Worm (Caenorhabditis elegans) whole organism, L2 larva: ENCODE results near the gene Y67D8A.2.

Experiments
- C34F6.9 ChIP-seq: fragments of 150-350 bp; optimal IDR thresholded peaks from 2 replicates; lab custom pipeline; 2014; ENCODE audit warnings: missing biosample characterization, missing genetic modification characterization
- F13H6.1 ChIP-seq: sonication (generic microtip); optimal IDR thresholded peaks from 2 replicates; lab custom pipeline; 2016; ENCODE audit warnings: missing genetic modification characterization, missing compliant biosample characterization
- R02D3.7 ChIP-seq: fragments of 150-350 bp; optimal IDR thresholded peaks from 2 replicates; lab custom pipeline; 2014; ENCODE audit warnings: missing biosample characterization, missing genetic modification characterization
- Y55F3AM.14 ChIP-seq: fragments of 200-800 bp; sonication (Bioruptor generic); optimal IDR thresholded peaks from 2 replicates; lab custom pipeline; 2018; ENCODE audit warnings: mild to moderate bottlenecking, missing genetic modification characterization, missing compliant biosample characterization
- ZK546.5 ChIP-seq: sonication (generic microtip); optimal IDR thresholded peaks from 2 replicates; lab custom pipeline; 2017; ENCODE audit warnings: missing biosample characterization, missing genetic modification characterization
- alr-1 ChIP-seq: fragments of 150-350 bp; optimal IDR thresholded peaks from 2 replicates; lab custom pipeline; 2014; ENCODE audit warnings: missing biosample characterization, missing genetic modification characterization
- aly-2 ChIP-seq: fragments of 150-350 bp; optimal IDR thresholded peaks from 2 replicates; lab custom pipeline; 2014; ENCODE audit warnings: missing biosample characterization, missing genetic modification characterization
- ama-1 ChIP-seq: fragments of 150-350 bp; optimal IDR thresholded peaks from 2 replicates; lab custom pipeline; 2018; ENCODE audit warnings: inconsistent platforms
- blmp-1 ChIP-seq: sonication (generic microtip); optimal IDR thresholded peaks from 2 replicates; lab custom pipeline; 2017; ENCODE audit warnings: missing genetic modification characterization, mild to moderate bottlenecking, missing compliant biosample characterization, antibody characterized with exemption, moderate library complexity; ENCODE audit not compliant: insufficient read depth
- ceh-16 ChIP-seq: fragments of 150-350 bp; optimal IDR thresholded peaks from 2 replicates; lab custom pipeline; 2014; ENCODE audit warnings: missing biosample characterization, missing genetic modification characterization
- ceh-82 ChIP-seq: fragments of 150-350 bp; optimal IDR thresholded peaks from 2 replicates; lab custom pipeline; 2014; ENCODE audit warnings: missing biosample characterization, missing genetic modification characterization
- crh-2 ChIP-seq: sonication (generic microtip); optimal IDR thresholded peaks from 2 replicates; lab custom pipeline; 2017; ENCODE audit warnings: missing biosample characterization, missing genetic modification characterization
- elt-1 ChIP-seq: fragments of 150-350 bp; optimal IDR thresholded peaks from 2 replicates; lab custom pipeline; 2014; ENCODE audit warnings: missing biosample characterization, missing genetic modification characterization
- elt-3 ChIP-seq: sonication (generic microtip); optimal IDR thresholded peaks from 2 replicates; lab custom pipeline; 2017; ENCODE audit warnings: missing biosample characterization, missing genetic modification characterization
- gmeb-1 ChIP-seq: fragments of 150-350 bp; optimal IDR thresholded peaks from 2 replicates; lab custom pipeline; 2014; ENCODE audit warnings: missing biosample characterization, missing genetic modification characterization
- lin-11 ChIP-seq: fragments of 150-350 bp; sonication (generic microtip); optimal IDR thresholded peaks from 2 replicates; lab custom pipeline; 2014; ENCODE audit warnings: missing biosample characterization, missing genetic modification characterization, inconsistent platforms, mixed read lengths
- lin-13 ChIP-seq: fragments of 150-350 bp; optimal IDR thresholded peaks from 2 replicates; lab custom pipeline; 2014; ENCODE audit warnings: missing biosample characterization, missing genetic modification reagents, missing genetic modification characterization
- lin-39 ChIP-seq: fragments of 150-350 bp; optimal IDR thresholded peaks from 2 replicates; lab custom pipeline; 2014; ENCODE audit warnings: missing biosample characterization, missing genetic modification reagents, missing genetic modification characterization
- lsy-2 ChIP-seq, 2 experiments: fragments of 150-350 bp in 1 of 2; sonication (generic microtip) in 1 of 2; optimal IDR thresholded peaks; 2 replicates each; lab custom pipeline; 2014 to 2017; ENCODE audit warnings: missing biosample characterization in 2 of 2, missing genetic modification characterization in 2 of 2
- mab-5 ChIP-seq: fragments of 150-350 bp; optimal IDR thresholded peaks from 2 replicates; lab custom pipeline; 2014; ENCODE audit warnings: missing biosample characterization, missing genetic modification characterization
- mdl-1 ChIP-seq, 2 experiments: fragments of 150-350 bp in 1 of 2; sonication (generic microtip) in 1 of 2; optimal IDR thresholded peaks; 2 replicates each; lab custom pipeline; 2017; ENCODE audit warnings: missing biosample characterization in 2 of 2, missing genetic modification characterization in 2 of 2
- nhr-10 ChIP-seq: sonication (generic microtip); optimal IDR thresholded peaks from 2 replicates; lab custom pipeline; 2017; ENCODE audit warnings: missing biosample characterization, missing genetic modification characterization
- nhr-11 ChIP-seq: fragments of 150-350 bp; optimal IDR thresholded peaks from 2 replicates; lab custom pipeline; 2014; ENCODE audit warnings: missing biosample characterization, missing genetic modification characterization
- nhr-12 ChIP-seq: fragments of 150-350 bp; optimal IDR thresholded peaks from 2 replicates; lab custom pipeline; 2014; ENCODE audit warnings: missing biosample characterization, missing genetic modification characterization
- nhr-129 ChIP-seq: fragments of 150-350 bp; optimal IDR thresholded peaks from 2 replicates; lab custom pipeline; 2014; ENCODE audit warnings: missing biosample characterization, missing genetic modification characterization
- nhr-21 ChIP-seq: fragments of 150-350 bp; optimal IDR thresholded peaks from 2 replicates; lab custom pipeline; 2014; ENCODE audit warnings: missing biosample characterization, missing genetic modification characterization
- nhr-23 ChIP-seq: fragments of 150-350 bp; optimal IDR thresholded peaks from 2 replicates; lab custom pipeline; 2014; ENCODE audit warnings: missing biosample characterization, missing genetic modification reagents, missing genetic modification characterization
- nhr-237 ChIP-seq: fragments of 150-350 bp; optimal IDR thresholded peaks from 2 replicates; lab custom pipeline; 2014; ENCODE audit warnings: missing biosample characterization, missing genetic modification characterization
- nhr-25 ChIP-seq: fragments of 150-350 bp; sonication (generic microtip); optimal IDR thresholded peaks from 3 replicates; lab custom pipeline; 2014; ENCODE audit warnings: missing biosample characterization, missing genetic modification characterization
- nhr-6 ChIP-seq: fragments of 150-350 bp; optimal IDR thresholded peaks from 2 replicates; lab custom pipeline; 2014; ENCODE audit warnings: missing biosample characterization, missing genetic modification characterization
- peb-1 ChIP-seq: fragments of 150-350 bp; optimal IDR thresholded peaks from 2 replicates; lab custom pipeline; 2014; ENCODE audit warnings: missing biosample characterization, missing genetic modification characterization
- sem-4 ChIP-seq: fragments of 150-350 bp; optimal IDR thresholded peaks from 2 replicates; lab custom pipeline; 2014; ENCODE audit warnings: missing biosample characterization, missing genetic modification reagents, missing genetic modification characterization
- skn-1 ChIP-seq: sonication (generic microtip); optimal IDR thresholded peaks from 2 replicates; lab custom pipeline; 2017; ENCODE audit warnings: missing biosample characterization, missing genetic modification characterization
- sma-3 ChIP-seq: sonication (generic microtip); optimal IDR thresholded peaks from 2 replicates; lab custom pipeline; 2016; ENCODE audit warnings: missing genetic modification reagents, missing genetic modification characterization, missing compliant biosample characterization
- sma-9 ChIP-seq, 2 experiments: fragments of 150-350 bp in 1 of 2; sonication (generic microtip) in 1 of 2; optimal IDR thresholded peaks; 2 replicates each; lab custom pipeline; 2014 to 2016; ENCODE audit warnings: missing genetic modification characterization in 2 of 2, mild to moderate bottlenecking in 1 of 2, missing biosample characterization in 1 of 2, missing compliant biosample characterization in 1 of 2, missing genetic modification reagents in 1 of 2, moderate library complexity in 1 of 2
- unc-39 ChIP-seq: fragments of 150-350 bp; optimal IDR thresholded peaks from 2 replicates; lab custom pipeline; 2014; ENCODE audit warnings: missing biosample characterization, missing genetic modification characterization
- unc-55 ChIP-seq: fragments of 150-350 bp; sonication (generic microtip); optimal IDR thresholded peaks from 3 replicates; lab custom pipeline; 2014; ENCODE audit warnings: missing biosample characterization, missing genetic modification reagents, missing genetic modification characterization
- unc-62 ChIP-seq: fragments of 150-350 bp; optimal IDR thresholded peaks from 2 replicates; lab custom pipeline; 2014; ENCODE audit warnings: missing biosample characterization, missing genetic modification reagents, missing genetic modification characterization
- zag-1 ChIP-seq: fragments of 150-350 bp; optimal IDR thresholded peaks from 2 replicates; lab custom pipeline; 2014; ENCODE audit warnings: missing biosample characterization, missing genetic modification characterization
- ztf-1 ChIP-seq: fragments of 200-800 bp; sonication (Bioruptor generic); conservative IDR thresholded peaks from 2 replicates; pipeline ENCODE4 v1.3.6; 2022; ENCODE audit warnings: missing genetic modification characterization, missing compliant biosample characterization
- ztf-11 ChIP-seq: sonication (generic microtip); optimal IDR thresholded peaks from 2 replicates; lab custom pipeline; 2017; ENCODE audit warnings: missing biosample characterization, missing genetic modification characterization
- ztf-4 ChIP-seq: fragments of 150-350 bp; optimal IDR thresholded peaks from 2 replicates; lab custom pipeline; 2014; ENCODE audit warnings: missing biosample characterization, missing genetic modification characterization

Gene Y67D8A.2

DNA sequence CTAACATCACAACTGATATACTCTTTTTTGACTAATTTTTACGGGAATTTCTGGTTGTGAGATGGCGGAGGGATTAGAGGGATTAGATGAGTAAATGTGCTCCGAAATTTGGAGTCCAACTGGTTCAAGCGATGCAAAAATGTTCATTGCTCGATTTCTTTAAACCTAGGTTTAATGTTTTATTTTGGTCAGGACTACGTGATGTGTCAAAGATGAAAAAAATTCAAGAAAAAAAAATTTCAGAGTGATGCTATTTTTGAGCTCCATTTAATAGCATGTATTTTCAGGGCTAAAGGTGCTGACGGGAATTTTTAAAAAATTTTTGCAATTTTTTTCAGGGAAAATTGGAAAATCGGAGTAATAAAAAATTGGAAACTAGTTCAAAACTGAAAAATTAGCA is 25.9 kb upstream of the Y67D8A.2 start:
- TF ChIP-seq nhr-21 (tag; lab: Kevin White, UChicago) (no peak), unc-62 (no peak), crh-2 (tag; lab: Kevin White, UChicago) (no peak), alr-1 (tag; lab: Kevin White, UChicago) (no peak), lsy-2 (tag; optimal IDR thresholded peaks at IDR 0.05; lab: Kevin White, UChicago) (no peak), sma-3 (no peak), ztf-1 (no peak), mab-5 (tag; lab: Kevin White, UChicago) (no peak), R02D3.7 (tag; lab: Kevin White, UChicago) (no peak)

DNA sequence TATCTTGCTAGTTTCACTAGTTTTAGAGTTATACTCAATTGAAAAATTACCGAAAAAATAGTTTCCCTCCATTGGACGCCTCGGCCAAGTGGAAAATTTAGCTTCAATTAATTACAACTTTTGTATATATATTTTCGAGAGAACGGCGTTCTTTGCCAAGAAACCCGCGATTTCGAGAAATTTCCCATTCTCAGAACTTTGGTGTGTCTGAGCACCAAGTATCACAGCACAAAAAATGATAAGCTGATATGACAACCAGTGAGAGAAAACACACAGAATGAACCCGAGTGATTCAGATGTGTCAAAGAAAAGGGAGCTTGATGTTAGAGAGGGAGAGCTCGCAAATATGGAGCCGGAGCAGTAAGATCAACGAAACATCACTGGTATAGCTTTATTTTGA is 23.2 kb upstream of the Y67D8A.2 start:
- TF ChIP-seq crh-2 (tag; lab: Kevin White, UChicago) (no peak), blmp-1 (tag; lab: Kevin White, UChicago) (no peak), R02D3.7 (tag; lab: Kevin White, UChicago) (no peak), sma-9 (GFP tag; optimal IDR thresholded peaks at IDR 0.05; lab: Kevin White, UChicago) (no peak), sma-9 (tag; optimal IDR thresholded peaks at IDR 0.05; lab: Kevin White, UChicago) (no peak), zag-1 (tag; lab: Kevin White, UChicago) (no peak)

DNA sequence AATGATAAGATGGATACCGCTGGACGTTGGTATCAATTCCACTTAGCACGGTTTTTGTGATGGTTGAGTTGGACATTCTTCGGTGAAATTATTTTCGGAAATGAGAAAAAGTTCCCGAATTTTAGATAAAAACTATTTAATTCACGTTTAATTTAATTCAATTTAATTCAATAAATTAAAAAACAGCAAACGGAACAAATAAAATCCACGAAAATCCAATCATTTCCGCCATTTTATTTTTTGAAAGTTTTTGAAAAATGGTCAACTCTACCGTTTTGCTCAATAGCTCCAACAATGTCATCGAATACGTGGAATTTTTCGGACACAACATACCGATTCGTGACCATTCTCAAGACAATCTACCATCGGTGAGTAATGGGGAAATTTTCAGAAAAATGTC is 20.1 kb upstream of the Y67D8A.2 start, which contains the start of the genes Y67D8B.3 and Y67D8B.5:
Gene Y67D8B.3, minus strand, starts transcription at position 101 of the 400 bp plus-strand sequence.
Gene Y67D8B.5, plus strand, starts transcription at position 233 of the 400 bp plus-strand sequence.
- TF ChIP-seq nhr-21 (tag; lab: Kevin White, UChicago) = no peak
- no peak for TF ChIP-seq peb-1 (tag; lab: Kevin White, UChicago)

DNA sequence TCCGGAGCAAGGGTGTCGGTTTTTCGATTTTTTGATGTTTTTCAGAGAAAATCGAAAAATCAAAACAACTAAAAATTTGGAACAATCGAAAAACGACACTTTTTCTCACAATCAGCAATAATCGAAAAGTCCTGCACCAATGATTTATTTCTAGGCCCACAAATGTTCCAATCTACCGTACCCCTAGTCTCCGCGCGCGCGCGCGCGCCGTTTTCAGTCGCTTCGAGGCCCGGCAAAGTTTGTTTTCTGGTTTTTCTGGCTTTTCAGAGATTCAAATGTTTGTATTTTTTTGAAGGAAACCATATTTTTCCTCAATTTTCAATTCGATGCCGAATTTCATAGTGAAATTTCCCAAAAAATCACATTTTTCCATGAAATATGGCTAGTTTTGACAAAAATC is 10.3 kb upstream of the Y67D8A.2 start:
- no peak for TF ChIP-seq mab-5 (tag; lab: Kevin White, UChicago)
- TF ChIP-seq ztf-11 (tag; lab: Kevin White, UChicago) = no peak
- TF ChIP-seq unc-55 = no peak
- TF ChIP-seq unc-39 (tag; lab: Kevin White, UChicago) = no peak
- TF ChIP-seq lsy-2 (tag; optimal IDR thresholded peaks at IDR 0.05; lab: Kevin White, UChicago) = no peak

DNA sequence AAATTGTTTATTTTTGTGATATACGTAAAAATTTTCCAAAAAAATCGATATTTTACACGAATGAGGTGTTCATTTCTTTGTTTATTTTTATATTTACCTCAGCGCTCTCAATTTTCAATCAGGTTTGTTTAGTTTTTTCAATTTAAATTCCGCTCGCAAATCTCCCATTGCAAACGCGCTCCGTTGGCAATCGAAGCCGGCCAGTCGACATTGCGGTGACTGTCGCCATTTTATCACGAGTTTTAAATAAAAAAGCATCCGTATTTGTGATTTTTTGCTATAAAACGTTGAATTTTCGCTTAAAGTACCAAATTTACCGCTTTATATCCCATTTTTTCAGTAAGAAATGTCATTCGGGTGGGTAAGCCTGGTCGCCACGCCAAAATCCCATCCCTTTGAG is 8.8 kb upstream of the Y67D8A.2 start, which contains the start of gene slmp-1:
Gene slmp-1, plus strand, starts transcription at position 335 of the 400 bp plus-strand sequence.
- TF ChIP-seq ztf-11 (tag; lab: Kevin White, UChicago) (no peak), aly-2 (tag; lab: Kevin White, UChicago) (no peak), C34F6.9 (tag; lab: Kevin White, UChicago) (peak; percentile 64), R02D3.7 (tag; lab: Kevin White, UChicago) (no peak), nhr-6 (tag; lab: Kevin White, UChicago) (no peak), mdl-1 (tag; optimal IDR thresholded peaks at IDR 0.05; lab: Kevin White, UChicago) (no peak), nhr-12 (tag; lab: Kevin White, UChicago) (no peak), lin-13 (GFP tag; lab: Kevin White, UChicago) (peak; percentile 64), nhr-23 (tag; lab: Kevin White, UChicago) (no peak), mab-5 (tag; lab: Kevin White, UChicago) (no peak), ceh-16 (tag; lab: Kevin White, UChicago) (no peak), nhr-10 (tag; lab: Kevin White, UChicago) (no peak), nhr-21 (tag; lab: Kevin White, UChicago) (no peak), lsy-2 (tag; optimal IDR thresholded peaks at IDR 0.05; lab: Kevin White, UChicago) (peak in 1 of 2 experiments; percentile 71), nhr-25 (tag; lab: Kevin White, UChicago) (peak; percentile 5), lin-39 (tag; lab: Kevin White, UChicago) (no peak), Y55F3AM.14 (no peak), ztf-1 (no peak), peb-1 (tag; lab: Kevin White, UChicago) (no peak), ZK546.5 (tag; lab: Kevin White, UChicago) (no peak), nhr-237 (no peak), gmeb-1 (tag; lab: Kevin White, UChicago) (peak; percentile 90), sma-9 (GFP tag; optimal IDR thresholded peaks at IDR 0.05; lab: Kevin White, UChicago) (peak; percentile 27), sma-9 (tag; optimal IDR thresholded peaks at IDR 0.05; lab: Kevin White, UChicago) (no peak), ztf-4 (tag; lab: Kevin White, UChicago) (no peak), ama-1 (no peak), unc-39 (tag; lab: Kevin White, UChicago) (no peak), lin-11 (tag; lab: Kevin White, UChicago) (peak; percentile 23), elt-1 (tag; lab: Kevin White, UChicago) (no peak), nhr-129 (tag; lab: Kevin White, UChicago) (peak; percentile 44), nhr-11 (no peak), zag-1 (tag; lab: Kevin White, UChicago) (no peak), elt-3 (tag; lab: Kevin White, UChicago) (no peak), sem-4 (tag; lab: Kevin White, UChicago) (no peak), unc-62 (no peak), ceh-82 (no peak), alr-1 (tag; lab: Kevin White, UChicago) (no peak), sma-3 (peak; percentile 29), unc-55 (peak; percentile 61), F13H6.1 (tag; lab: Kevin White, UChicago) (no peak), skn-1 (tag; lab: Kevin White, UChicago) (no peak), crh-2 (tag; lab: Kevin White, UChicago) (peak; percentile 16)
